Fruit fly (Drosophila melanogaster) whole organism, embryonic: ENCODE measurements around the gene gukh.

ENCODE experiments used
- Atf3 ChIP-seq: fragments of 200-800 bp; sonication (Bioruptor generic); optimal IDR thresholded peaks from 3 replicates; lab custom pipeline; 2016; ENCODE audit warnings: missing biosample characterization, missing genetic modification characterization
- BtbVII ChIP-seq: fragments of 200-800 bp; sonication (Bioruptor generic); optimal IDR thresholded peaks from 3 replicates; lab custom pipeline; 2017; ENCODE audit warnings: missing biosample characterization, mild to moderate bottlenecking, missing genetic modification characterization
- CG11456 ChIP-seq: fragments of 200-800 bp; sonication (Bioruptor generic); IDR thresholded peaks from 3 replicates; pipeline ENCODE4 v1.3.6; 2022; ENCODE audit warnings: missing biosample characterization, missing genetic modification characterization
- CG15696 ChIP-seq: fragments of 200-800 bp; sonication (Bioruptor generic); optimal IDR thresholded peaks from 2 replicates; lab custom pipeline; 2019; ENCODE audit warnings: missing biosample characterization, mild to moderate bottlenecking, missing genetic modification characterization, moderate library complexity
- CG18011 ChIP-seq: fragments of 200-800 bp; sonication (Bioruptor generic); optimal IDR thresholded peaks from 2 replicates; lab custom pipeline; 2017; ENCODE audit warnings: missing biosample characterization, missing genetic modification characterization, mild to moderate bottlenecking, moderate library complexity, missing genotype
- CG2199 ChIP-seq: fragments of 200-800 bp; sonication (Bioruptor generic); IDR thresholded peaks from 3 replicates; pipeline ENCODE4 v1.3.6; 2022; ENCODE audit warnings: missing biosample characterization, missing genetic modification characterization
- CG3065 ChIP-seq: fragments of 200-800 bp; sonication (Bioruptor generic); optimal IDR thresholded peaks from 2 replicates; lab custom pipeline; 2016; ENCODE audit warnings: missing biosample characterization, missing genetic modification characterization
- CG32772 ChIP-seq: fragments of 200-800 bp; sonication (Bioruptor generic); IDR thresholded peaks from 2 replicates; pipeline ENCODE4 v1.3.6; 2022; ENCODE audit warnings: missing biosample characterization, missing genetic modification characterization
- CG34422 ChIP-seq: fragments of 200-800 bp; sonication (Bioruptor generic); IDR thresholded peaks from 3 replicates; pipeline ENCODE4 v1.3.6; 2022; ENCODE audit warnings: missing biosample characterization, missing genetic modification characterization
- CG3838 ChIP-seq: fragments of 200-800 bp; sonication (Bioruptor generic); optimal IDR thresholded peaks from 3 replicates; lab custom pipeline; 2016; ENCODE audit warnings: missing biosample characterization, missing genetic modification characterization
- CG4328 ChIP-seq: fragments of 200-800 bp; sonication (Bioruptor generic); optimal IDR thresholded peaks from 3 replicates; lab custom pipeline; 2017; ENCODE audit warnings: missing biosample characterization, missing genetic modification reagents, missing genetic modification characterization
- CG4854 ChIP-seq: fragments of 200-800 bp; sonication (Bioruptor generic); optimal IDR thresholded peaks from 2 replicates; lab custom pipeline; 2016; ENCODE audit warnings: missing biosample characterization, missing genetic modification characterization, inconsistent platforms
- CG6654 ChIP-seq: fragments of 200-800 bp; sonication (Bioruptor generic); optimal IDR thresholded peaks from 2 replicates; lab custom pipeline; 2017; ENCODE audit warnings: missing biosample characterization, mild to moderate bottlenecking, missing genetic modification characterization
- CG8924 ChIP-seq: fragments of 200-800 bp; optimal IDR thresholded peaks from 3 replicates; lab custom pipeline; 2019; ENCODE audit warnings: missing biosample characterization, mild to moderate bottlenecking, missing genetic modification characterization, moderate library complexity
- CG9609 ChIP-seq: fragments of 200-800 bp; sonication (Bioruptor generic); optimal IDR thresholded peaks from 3 replicates; lab custom pipeline; 2016; ENCODE audit warnings: missing biosample characterization, missing genetic modification characterization
- CoRest ChIP-seq: fragments of 200-800 bp; sonication (Bioruptor generic); optimal IDR thresholded peaks from 3 replicates; lab custom pipeline; 2018; ENCODE audit warnings: missing biosample characterization, mild to moderate bottlenecking, missing genetic modification characterization, moderate library complexity
- Dad ChIP-seq: fragments of 200-800 bp; sonication (Bioruptor generic); optimal IDR thresholded peaks from 3 replicates; lab custom pipeline; 2016; ENCODE audit warnings: missing biosample characterization, missing genetic modification characterization
- Dip3 ChIP-seq: fragments of 200-800 bp; sonication (Bioruptor generic); optimal IDR thresholded peaks from 3 replicates; lab custom pipeline; 2016; ENCODE audit warnings: missing biosample characterization, missing genetic modification characterization
- Dll ChIP-seq: fragments of 200-800 bp; sonication (Bioruptor generic); IDR thresholded peaks from 4 replicates; pipeline ENCODE4 v1.3.6; 2022; ENCODE audit warnings: missing biosample characterization, missing genetic modification characterization; ENCODE audit not compliant: partially characterized antibody
- GATAe ChIP-seq: fragments of 200-800 bp; sonication (Bioruptor generic); conservative IDR thresholded peaks from 2 replicates; pipeline ENCODE4 v1.3.6; 2022; ENCODE audit warnings: missing biosample characterization, missing genetic modification characterization
- MBD-R2 ChIP-seq: fragments of 200-800 bp; sonication (Bioruptor generic); IDR thresholded peaks from 2 replicates; pipeline ENCODE4 v1.3.6; 2022; ENCODE audit warnings: missing biosample characterization, missing genetic modification characterization
- NC2β ChIP-seq: fragments of 200-800 bp; sonication (Bioruptor generic); optimal IDR thresholded peaks from 2 replicates; lab custom pipeline; 2016; ENCODE audit warnings: missing biosample characterization, missing genetic modification characterization
- Six4 ChIP-seq: fragments of 200-800 bp; sonication (Bioruptor generic); optimal IDR thresholded peaks from 2 replicates; lab custom pipeline; 2016; ENCODE audit warnings: missing biosample characterization, missing genetic modification characterization
- Sox100B ChIP-seq: fragments of 200-800 bp; sonication (Bioruptor generic); optimal IDR thresholded peaks from 3 replicates; lab custom pipeline; 2018; ENCODE audit warnings: missing biosample characterization, mild to moderate bottlenecking, missing genetic modification characterization
- Stat92E ChIP-seq, 3 experiments: fragments of >200 bp in 2 of 3; fragments of 200-800 bp in 1 of 3; sonication (Bioruptor generic) in 1 of 3; optimal IDR thresholded peaks; 2 replicates each; lab custom pipeline; 2017 to 2019; ENCODE audit warnings: missing biosample characterization in 3 of 3, missing genetic modification characterization in 3 of 3, mild to moderate bottlenecking in 1 of 3, moderate library complexity in 1 of 3
- ac ChIP-seq: fragments of 200-800 bp; sonication (Bioruptor generic); optimal IDR thresholded peaks from 3 replicates; lab custom pipeline; 2017; ENCODE audit warnings: missing biosample characterization, mild to moderate bottlenecking, missing genetic modification characterization
- aop ChIP-seq: fragments of 200-800 bp; sonication (Bioruptor generic); IDR thresholded peaks from 2 replicates; pipeline ENCODE4 v1.3.6; 2022; ENCODE audit warnings: missing biosample characterization, missing genetic modification characterization
- chinmo ChIP-seq: fragments of 200-800 bp; sonication (Bioruptor generic); IDR thresholded peaks from 4 replicates; pipeline ENCODE4 v1.3.6; 2022; ENCODE audit warnings: missing biosample characterization, missing genetic modification characterization; ENCODE audit not compliant: partially characterized antibody
- chm ChIP-seq: fragments of 200-800 bp; sonication (Bioruptor generic); IDR thresholded peaks from 2 replicates; pipeline ENCODE4 v1.3.6; 2022; ENCODE audit warnings: missing biosample characterization, missing genetic modification characterization
- ci ChIP-seq: fragments of 200-800 bp; sonication (Bioruptor generic); IDR thresholded peaks from 3 replicates; pipeline ENCODE4 v1.3.6; 2022; ENCODE audit warnings: missing biosample characterization, missing genetic modification characterization
- corto ChIP-seq: fragments of 200-800 bp; sonication (Bioruptor generic); optimal IDR thresholded peaks from 2 replicates; lab custom pipeline; 2016; ENCODE audit warnings: missing biosample characterization, mild to moderate bottlenecking, missing genetic modification characterization, moderate library complexity
- da ChIP-seq: fragments of 200-800 bp; sonication (Bioruptor generic); optimal IDR thresholded peaks from 2 replicates; lab custom pipeline; 2016; ENCODE audit warnings: missing biosample characterization, missing genetic modification characterization
- exex ChIP-seq: fragments of 200-800 bp; sonication (Bioruptor generic); optimal IDR thresholded peaks from 4 replicates; lab custom pipeline; 2018; ENCODE audit warnings: missing biosample characterization, mild to moderate bottlenecking, missing genetic modification characterization, moderate library complexity
- fd96Cb ChIP-seq: fragments of 200-800 bp; sonication (Bioruptor generic); optimal IDR thresholded peaks from 2 replicates; lab custom pipeline; 2018; ENCODE audit warnings: missing biosample characterization, mild to moderate bottlenecking, missing genetic modification characterization, moderate library complexity
- fu2 ChIP-seq: fragments of 200-800 bp; sonication (Bioruptor generic); optimal IDR thresholded peaks from 2 replicates; lab custom pipeline; 2016; ENCODE audit warnings: missing biosample characterization, missing genetic modification characterization
- her ChIP-seq: fragments of 200-800 bp; sonication (Bioruptor generic); optimal IDR thresholded peaks from 2 replicates; lab custom pipeline; 2016; ENCODE audit warnings: missing biosample characterization, missing genetic modification characterization
- jing ChIP-seq: fragments of 200-800 bp; sonication (Bioruptor generic); optimal IDR thresholded peaks from 2 replicates; lab custom pipeline; 2018; ENCODE audit warnings: missing biosample characterization, mild to moderate bottlenecking, missing genetic modification characterization
- ken ChIP-seq: fragments of 200-800 bp; sonication (Bioruptor generic); IDR thresholded peaks from 3 replicates; pipeline ENCODE4 v1.3.6; 2022; ENCODE audit warnings: missing biosample characterization, missing genetic modification characterization
- lmd ChIP-seq: fragments of 200-800 bp; sonication (Bioruptor generic); IDR thresholded peaks from 2 replicates; pipeline ENCODE4 v1.3.6; 2022; ENCODE audit warnings: missing biosample characterization, missing genetic modification characterization
- lola ChIP-seq, 3 experiments: fragments of >200 bp in 2 of 3; fragments of 200-800 bp in 1 of 3; sonication (Bioruptor generic) in 1 of 3; optimal IDR thresholded peaks; 2 replicates each; lab custom pipeline; 2017 to 2019; ENCODE audit warnings: missing biosample characterization in 3 of 3, missing genetic modification characterization in 3 of 3, mild to moderate bottlenecking in 1 of 3, moderate library complexity in 1 of 3
- maf-S ChIP-seq: fragments of 200-800 bp; sonication (Bioruptor generic); optimal IDR thresholded peaks from 2 replicates; lab custom pipeline; 2016; ENCODE audit warnings: missing biosample characterization, missing genetic modification characterization
- mirr ChIP-seq: fragments of 200-800 bp; sonication (Bioruptor generic); optimal IDR thresholded peaks from 3 replicates; lab custom pipeline; 2018; ENCODE audit warnings: missing biosample characterization, mild to moderate bottlenecking, missing genetic modification characterization
- nerfin-1 ChIP-seq: fragments of 200-800 bp; sonication (Bioruptor generic); optimal IDR thresholded peaks from 3 replicates; lab custom pipeline; 2019; ENCODE audit warnings: missing biosample characterization, mild to moderate bottlenecking, missing genetic modification characterization, moderate library complexity
- peb ChIP-seq: fragments of 200-800 bp; sonication (Bioruptor generic); IDR thresholded peaks from 2 replicates; pipeline ENCODE4 v1.3.6; 2022; ENCODE audit warnings: missing biosample characterization, missing genetic modification characterization
- salm ChIP-seq: fragments of 200-800 bp; sonication (Bioruptor generic); optimal IDR thresholded peaks from 2 replicates; lab custom pipeline; 2018; ENCODE audit warnings: missing biosample characterization, mild to moderate bottlenecking, missing genetic modification characterization
- vfl ChIP-seq: fragments of 200-800 bp; sonication (Bioruptor generic); optimal IDR thresholded peaks from 2 replicates; lab custom pipeline; 2016; ENCODE audit warnings: missing biosample characterization, missing genetic modification characterization
- zen ChIP-seq: fragments of 200-800 bp; sonication (Bioruptor generic); optimal IDR thresholded peaks from 3 replicates; lab custom pipeline; 2018; ENCODE audit warnings: missing biosample characterization, mild to moderate bottlenecking, missing genetic modification characterization, moderate library complexity
- zfh1 ChIP-seq: fragments of 200-800 bp; sonication (Bioruptor generic); IDR thresholded peaks from 3 replicates; pipeline ENCODE4 v1.3.6; 2022; ENCODE audit warnings: missing biosample characterization, missing genetic modification characterization

The gukh gene

DNA sequence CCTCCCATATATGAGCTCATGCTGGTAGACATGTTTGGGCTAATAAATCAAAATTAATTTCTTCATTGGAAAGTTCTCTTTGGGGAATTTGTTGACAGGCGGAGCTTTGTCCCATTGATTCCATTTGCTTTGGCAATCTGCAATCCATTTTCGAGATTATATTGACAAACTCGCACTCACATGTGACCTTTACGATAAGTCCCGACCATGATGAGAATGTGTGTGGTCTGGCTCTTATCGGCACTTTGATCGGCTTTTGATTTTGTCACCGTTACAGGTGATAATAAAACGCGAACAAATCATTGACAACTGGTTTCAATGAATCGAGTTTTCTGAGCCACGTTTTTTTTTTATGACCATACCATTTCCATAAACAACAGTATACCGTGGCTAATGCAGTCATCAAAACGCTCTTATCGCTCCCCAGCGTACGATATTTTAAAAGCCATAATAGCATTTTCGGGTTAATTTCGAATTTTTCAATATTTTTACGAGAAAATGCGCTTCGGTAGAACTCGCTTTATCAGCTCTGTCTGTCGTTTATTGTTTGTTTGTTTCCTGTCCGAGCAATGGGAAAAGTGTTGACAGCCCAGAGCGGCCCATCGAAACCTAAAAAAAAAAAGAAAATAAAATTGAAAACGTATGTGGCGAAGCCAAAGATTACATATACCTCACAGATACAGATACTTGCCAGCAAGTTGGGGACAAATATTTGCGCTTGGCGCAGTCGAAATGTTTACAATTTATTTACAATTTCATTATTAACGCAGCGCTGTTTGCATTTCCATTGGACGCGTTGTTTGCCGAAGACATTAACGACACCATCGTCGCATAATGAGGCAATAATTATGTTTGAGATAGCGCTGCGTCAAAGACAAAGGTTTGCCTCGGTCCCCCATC lies 13.8 kb downstream of the gukh start (continued):
- TF ChIP-seq CG3065 (peak; percentile 57), ci (GFP tag; lab: Robert Waterston, UW) (peak; percentile 96), NC2β (GFP tag; lab: Kevin White, UChicago) (peak; percentile 77), Atf3 (GFP tag; lab: Kevin White, UChicago) (peak; percentile 54), Stat92E (GFP tag; optimal IDR thresholded peaks at IDR 0.05; lab: Kevin White, UChicago) (peak in 1 of 3 experiments; percentile 76), peb (GFP tag; lab: Robert Waterston, UW) (0 out of 2 replicates have a peak, but pooled peaks have one; percentile 10), CG2199 (GFP tag; lab: Robert Waterston, UW) (peak; percentile 84; the same call in 2 of the 3 replicates), fu2 (GFP tag; lab: Kevin White, UChicago) (no peak), CG9609 (GFP tag; lab: Kevin White, UChicago) (no peak), fd96Cb (tag; lab: Kevin White, UChicago) (no peak), chinmo (GFP tag; lab: Robert Waterston, UW) (peak; percentile 56; the same call in 1 of the 4 replicates), salm (tag; lab: Kevin White, UChicago) (peak; percentile 92), GATAe (no peak), CoRest (tag; lab: Kevin White, UChicago) (peak; percentile 68), da (GFP tag; lab: Kevin White, UChicago) (peak; percentile 45), vfl (no peak), chm (GFP tag; lab: Robert Waterston, UW) (peak; percentile 69), jing (peak; percentile 64), CG3838 (GFP tag; lab: Kevin White, UChicago) (peak; percentile 80), her (peak; percentile 10), aop (no peak), zfh1 (GFP tag; lab: Robert Waterston, UW) (peak; percentile 64), lola (GFP tag; optimal IDR thresholded peaks at IDR 0.05; lab: Kevin White, UChicago) (peak in 1 of 3 experiments; percentile 88), BtbVII (GFP tag; lab: Kevin White, UChicago) (peak; percentile 48), zen (no peak), corto (GFP tag; lab: Kevin White, UChicago) (no peak), ken (peak; percentile 54; the same call in 2 of the 3 replicates), mirr (GFP tag; lab: Kevin White, UChicago) (no peak), lmd (GFP tag; lab: Robert Waterston, UW) (no peak), CG18011 (GFP tag; lab: Kevin White, UChicago) (peak; percentile 51), Dll (GFP tag; lab: Robert Waterston, UW) (0 out of 4 replicates have a peak, but pooled peaks have one; percentile 12), MBD-R2 (GFP tag; lab: Robert Waterston, UW) (no peak), CG4328 (GFP tag; lab: Kevin White, UChicago) (no peak), CG11456 (GFP tag; lab: Robert Waterston, UW) (no peak), CG32772 (GFP tag; lab: Robert Waterston, UW) (no peak), Sox100B (peak; percentile 80), Dad (GFP tag; lab: Kevin White, UChicago) (no peak), maf-S (GFP tag; lab: Kevin White, UChicago) (peak; percentile 26), CG8924 (peak; percentile 67), CG6654 (no peak), Dip3 (GFP tag; lab: Kevin White, UChicago) (no peak), CG15696 (tag; lab: Kevin White, UChicago) (peak; percentile 88), CG4854 (GFP tag; lab: Kevin White, UChicago) (peak; percentile 5), exex (tag; lab: Kevin White, UChicago) (peak; percentile 5), Six4 (GFP tag; lab: Kevin White, UChicago) (no peak), nerfin-1 (tag; lab: Kevin White, UChicago) (peak; percentile 76), ac (GFP tag; lab: Kevin White, UChicago) (peak; percentile 96), CG34422 (GFP tag; lab: Robert Waterston, UW) (no peak)
